Fruit fly (Drosophila melanogaster) whole organism, prepupa: ENCODE measurements around the gene Ucp4A.

Experiments
- CG3032 ChIP-seq: fragments of 200-800 bp; optimal IDR thresholded peaks from 2 replicates; lab custom pipeline; 2019; ENCODE audit warnings: missing biosample characterization, mild to moderate bottlenecking, missing genetic modification characterization, moderate library complexity
- CG32006 ChIP-seq: fragments of 200-800 bp; sonication (Bioruptor generic); optimal IDR thresholded peaks from 3 replicates; lab custom pipeline; 2017; ENCODE audit warnings: missing biosample characterization, mild to moderate bottlenecking, missing genetic modification characterization
- CG6163 ChIP-seq: fragments of 200-800 bp; sonication (Bioruptor generic); IDR thresholded peaks from 3 replicates; pipeline ENCODE4 v1.3.6; 2022; ENCODE audit warnings: missing biosample characterization, missing genetic modification characterization
- CG6276 ChIP-seq: fragments of 200-800 bp; sonication (Bioruptor generic); optimal IDR thresholded peaks from 2 replicates; lab custom pipeline; 2017; ENCODE audit warnings: missing biosample characterization, mild to moderate bottlenecking, missing genetic modification characterization
- Gug ChIP-seq: fragments of 200-800 bp; sonication (Bioruptor generic); IDR thresholded peaks from 2 replicates; pipeline ENCODE4 v1.3.6; 2022; ENCODE audit warnings: missing biosample characterization, missing genetic modification characterization
- Hr39 ChIP-seq: fragments of 200-800 bp; sonication (Bioruptor generic); optimal IDR thresholded peaks from 2 replicates; lab custom pipeline; 2016; ENCODE audit warnings: missing biosample characterization, missing genetic modification characterization
- Sox102F ChIP-seq: fragments of 200-800 bp; sonication (Bioruptor generic); optimal IDR thresholded peaks from 2 replicates; lab custom pipeline; 2016; ENCODE audit warnings: missing biosample characterization, mild to moderate bottlenecking, missing genetic modification characterization
- Sox15 ChIP-seq: fragments of 200-800 bp; sonication (Bioruptor generic); optimal IDR thresholded peaks from 3 replicates; lab custom pipeline; 2016; ENCODE audit warnings: missing biosample characterization, missing genetic modification characterization
- acj6 ChIP-seq: fragments of 200-800 bp; sonication (Bioruptor generic); optimal IDR thresholded peaks from 3 replicates; lab custom pipeline; 2016; ENCODE audit warnings: missing biosample characterization, missing genetic modification characterization
- eg ChIP-seq: fragments of 200-800 bp; sonication (Bioruptor generic); IDR thresholded peaks from 3 replicates; pipeline ENCODE4 v1.3.6; 2022; ENCODE audit warnings: missing biosample characterization, missing genetic modification characterization
- fkh ChIP-seq: fragments of 200-800 bp; sonication (Bioruptor generic); optimal IDR thresholded peaks from 3 replicates; lab custom pipeline; 2017; ENCODE audit warnings: missing biosample characterization, mild to moderate bottlenecking, missing genetic modification characterization, moderate library complexity
- topi ChIP-seq: fragments of 200-800 bp; sonication (Bioruptor generic); optimal IDR thresholded peaks from 3 replicates; lab custom pipeline; 2016; ENCODE audit warnings: missing biosample characterization, missing genetic modification characterization

DNA sequence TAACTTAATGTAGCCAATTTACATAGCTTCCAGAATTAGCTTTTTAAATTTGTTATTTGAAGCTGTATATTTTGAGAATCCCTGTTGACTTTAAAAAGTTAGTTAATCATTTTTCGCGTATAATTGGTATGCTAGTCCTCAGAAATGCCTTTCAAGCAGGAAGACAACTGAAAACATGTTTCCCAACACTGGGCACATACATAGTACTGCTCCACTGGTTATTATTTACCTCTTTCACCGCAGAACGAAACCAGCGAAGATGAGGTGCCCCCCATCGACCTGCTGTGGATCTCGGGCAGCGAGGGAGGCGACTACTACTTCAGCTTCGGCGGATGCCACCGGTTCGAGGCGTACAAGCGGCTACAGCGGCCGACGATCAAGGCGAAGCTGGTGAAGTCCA lies 13.1 kb downstream of the Ucp4A start:
- TF ChIP-seq Gug (no peak), CG3032 (tag; lab: Kevin White, UChicago) (no peak), CG6276 (no peak), acj6 (GFP tag; lab: Kevin White, UChicago) (no peak), Hr39 (GFP tag; lab: Kevin White, UChicago) (no peak), Sox102F (GFP tag; lab: Kevin White, UChicago) (no peak), eg (GFP tag; lab: Robert Waterston, UW) (no peak), CG6163 (GFP tag; lab: Robert Waterston, UW) (no peak), fkh (GFP tag; lab: Kevin White, UChicago) (no peak), CG32006 (GFP tag; lab: Kevin White, UChicago) (no peak), Sox15 (GFP tag; lab: Kevin White, UChicago) (no peak), topi (GFP tag; lab: Kevin White, UChicago) (no peak)
